Worm (Caenorhabditis elegans) whole organism, L2 larva: ENCODE measurements around the gene tbc-20.

Source experiments
- C34F6.9 ChIP-seq: fragments of 150-350 bp; optimal IDR thresholded peaks from 2 replicates; lab custom pipeline; 2014; ENCODE audit warnings: missing biosample characterization, missing genetic modification characterization
- F13H6.1 ChIP-seq: sonication (generic microtip); optimal IDR thresholded peaks from 2 replicates; lab custom pipeline; 2016; ENCODE audit warnings: missing genetic modification characterization, missing compliant biosample characterization
- ZK546.5 ChIP-seq: sonication (generic microtip); optimal IDR thresholded peaks from 2 replicates; lab custom pipeline; 2017; ENCODE audit warnings: missing biosample characterization, missing genetic modification characterization
- alr-1 ChIP-seq: fragments of 150-350 bp; optimal IDR thresholded peaks from 2 replicates; lab custom pipeline; 2014; ENCODE audit warnings: missing biosample characterization, missing genetic modification characterization
- aly-2 ChIP-seq: fragments of 150-350 bp; optimal IDR thresholded peaks from 2 replicates; lab custom pipeline; 2014; ENCODE audit warnings: missing biosample characterization, missing genetic modification characterization
- ceh-82 ChIP-seq: fragments of 150-350 bp; optimal IDR thresholded peaks from 2 replicates; lab custom pipeline; 2014; ENCODE audit warnings: missing biosample characterization, missing genetic modification characterization
- crh-2 ChIP-seq: sonication (generic microtip); optimal IDR thresholded peaks from 2 replicates; lab custom pipeline; 2017; ENCODE audit warnings: missing biosample characterization, missing genetic modification characterization
- dmd-4 ChIP-seq: sonication (generic microtip); optimal IDR thresholded peaks from 2 replicates; lab custom pipeline; 2017; ENCODE audit warnings: missing biosample characterization, missing genetic modification characterization
- egl-27 ChIP-seq: sonication (generic microtip); optimal IDR thresholded peaks from 3 replicates; lab custom pipeline; 2017; ENCODE audit warnings: missing biosample characterization, missing genetic modification reagents, missing genetic modification characterization
- elt-1 ChIP-seq: fragments of 150-350 bp; optimal IDR thresholded peaks from 2 replicates; lab custom pipeline; 2014; ENCODE audit warnings: missing biosample characterization, missing genetic modification characterization
- elt-3 ChIP-seq: sonication (generic microtip); optimal IDR thresholded peaks from 2 replicates; lab custom pipeline; 2017; ENCODE audit warnings: missing biosample characterization, missing genetic modification characterization
- fos-1 ChIP-seq: fragments of 150-350 bp; optimal IDR thresholded peaks from 2 replicates; lab custom pipeline; 2014; ENCODE audit warnings: missing biosample characterization, missing genetic modification characterization
- gmeb-1 ChIP-seq: fragments of 150-350 bp; optimal IDR thresholded peaks from 2 replicates; lab custom pipeline; 2014; ENCODE audit warnings: missing biosample characterization, missing genetic modification characterization
- lin-11 ChIP-seq: fragments of 150-350 bp; sonication (generic microtip); optimal IDR thresholded peaks from 2 replicates; lab custom pipeline; 2014; ENCODE audit warnings: missing biosample characterization, missing genetic modification characterization, inconsistent platforms, mixed read lengths
- lin-13 ChIP-seq: fragments of 150-350 bp; optimal IDR thresholded peaks from 2 replicates; lab custom pipeline; 2014; ENCODE audit warnings: missing biosample characterization, missing genetic modification reagents, missing genetic modification characterization
- lsy-2 ChIP-seq, 2 experiments: fragments of 150-350 bp in 1 of 2; sonication (generic microtip) in 1 of 2; optimal IDR thresholded peaks; 2 replicates each; lab custom pipeline; 2014 to 2017; ENCODE audit warnings: missing biosample characterization in 2 of 2, missing genetic modification characterization in 2 of 2
- mab-5 ChIP-seq: fragments of 150-350 bp; optimal IDR thresholded peaks from 2 replicates; lab custom pipeline; 2014; ENCODE audit warnings: missing biosample characterization, missing genetic modification characterization
- mdl-1 ChIP-seq, 2 experiments: fragments of 150-350 bp in 1 of 2; sonication (generic microtip) in 1 of 2; optimal IDR thresholded peaks; 2 replicates each; lab custom pipeline; 2017; ENCODE audit warnings: missing biosample characterization in 2 of 2, missing genetic modification characterization in 2 of 2
- nhr-10 ChIP-seq: sonication (generic microtip); optimal IDR thresholded peaks from 2 replicates; lab custom pipeline; 2017; ENCODE audit warnings: missing biosample characterization, missing genetic modification characterization
- nhr-11 ChIP-seq: fragments of 150-350 bp; optimal IDR thresholded peaks from 2 replicates; lab custom pipeline; 2014; ENCODE audit warnings: missing biosample characterization, missing genetic modification characterization
- nhr-129 ChIP-seq: fragments of 150-350 bp; optimal IDR thresholded peaks from 2 replicates; lab custom pipeline; 2014; ENCODE audit warnings: missing biosample characterization, missing genetic modification characterization
- nhr-23 ChIP-seq: fragments of 150-350 bp; optimal IDR thresholded peaks from 2 replicates; lab custom pipeline; 2014; ENCODE audit warnings: missing biosample characterization, missing genetic modification reagents, missing genetic modification characterization
- nhr-25 ChIP-seq: fragments of 150-350 bp; sonication (generic microtip); optimal IDR thresholded peaks from 3 replicates; lab custom pipeline; 2014; ENCODE audit warnings: missing biosample characterization, missing genetic modification characterization
- nhr-6 ChIP-seq: fragments of 150-350 bp; optimal IDR thresholded peaks from 2 replicates; lab custom pipeline; 2014; ENCODE audit warnings: missing biosample characterization, missing genetic modification characterization
- nhr-77 ChIP-seq: fragments of 150-350 bp; optimal IDR thresholded peaks from 2 replicates; lab custom pipeline; 2014; ENCODE audit warnings: missing biosample characterization, missing genetic modification characterization
- sem-4 ChIP-seq: fragments of 150-350 bp; optimal IDR thresholded peaks from 2 replicates; lab custom pipeline; 2014; ENCODE audit warnings: missing biosample characterization, missing genetic modification reagents, missing genetic modification characterization
- sma-3 ChIP-seq: sonication (generic microtip); optimal IDR thresholded peaks from 2 replicates; lab custom pipeline; 2016; ENCODE audit warnings: missing genetic modification reagents, missing genetic modification characterization, missing compliant biosample characterization
- sma-9 ChIP-seq, 2 experiments: fragments of 150-350 bp in 1 of 2; sonication (generic microtip) in 1 of 2; optimal IDR thresholded peaks; 2 replicates each; lab custom pipeline; 2014 to 2016; ENCODE audit warnings: missing genetic modification characterization in 2 of 2, mild to moderate bottlenecking in 1 of 2, missing biosample characterization in 1 of 2, missing compliant biosample characterization in 1 of 2, missing genetic modification reagents in 1 of 2, moderate library complexity in 1 of 2
- snpc-4 ChIP-seq: fragments of 150-350 bp; optimal IDR thresholded peaks from 2 replicates; lab custom pipeline; 2014; ENCODE audit warnings: missing biosample characterization, missing genetic modification characterization
- unc-39 ChIP-seq: fragments of 150-350 bp; optimal IDR thresholded peaks from 2 replicates; lab custom pipeline; 2014; ENCODE audit warnings: missing biosample characterization, missing genetic modification characterization
- unc-55 ChIP-seq: fragments of 150-350 bp; sonication (generic microtip); optimal IDR thresholded peaks from 3 replicates; lab custom pipeline; 2014; ENCODE audit warnings: missing biosample characterization, missing genetic modification reagents, missing genetic modification characterization
- unc-62 ChIP-seq: fragments of 150-350 bp; optimal IDR thresholded peaks from 2 replicates; lab custom pipeline; 2014; ENCODE audit warnings: missing biosample characterization, missing genetic modification reagents, missing genetic modification characterization
- ztf-4 ChIP-seq: fragments of 150-350 bp; optimal IDR thresholded peaks from 2 replicates; lab custom pipeline; 2014; ENCODE audit warnings: missing biosample characterization, missing genetic modification characterization

The tbc-20 gene

ce11 chrII:14798047-14798522 is at the start of gene tbc-20:
Gene tbc-20, plus strand, starts transcription at chrII:14798472.
- TF ChIP-seq C34F6.9 (tag; lab: Kevin White, UChicago) (peak; percentile 44), lin-13 (GFP tag; lab: Kevin White, UChicago) (peak; percentile 20), sma-9 (GFP tag; optimal IDR thresholded peaks at IDR 0.05; lab: Kevin White, UChicago) (peak; percentile 20), sma-9 (tag; optimal IDR thresholded peaks at IDR 0.05; lab: Kevin White, UChicago) (no peak), unc-55 (GFP tag; lab: Kevin White, UChicago) (peak; percentile 51), mab-5 (no peak), nhr-77 (tag; lab: Kevin White, UChicago) (peak; percentile 25), gmeb-1 (tag; lab: Kevin White, UChicago) (peak; percentile 16), lsy-2 (tag; optimal IDR thresholded peaks at IDR 0.05; lab: Kevin White, UChicago) (peak in 1 of 2 experiments; percentile 54), ZK546.5 (tag; lab: Kevin White, UChicago) (no peak), sma-3 (GFP tag; lab: Kevin White, UChicago) (peak; percentile 20), crh-2 (tag; lab: Kevin White, UChicago) (peak; percentile 40), nhr-25 (tag; lab: Kevin White, UChicago) (peak; percentile 29), sem-4 (peak; percentile 18), alr-1 (tag; lab: Kevin White, UChicago) (no peak), egl-27 (tag; lab: Kevin White, UChicago) (no peak), lin-11 (tag; lab: Kevin White, UChicago) (no peak)

ce11 chrII:14752187-14752959 is 45.9 kb upstream of the tbc-20 start, which contains the start of gene smg-9:
Gene smg-9, minus strand, starts transcription at chrII:14752849.
- TF ChIP-seq fos-1 (tag; lab: Kevin White, UChicago), result no peak
- TF ChIP-seq elt-3 (tag; lab: Kevin White, UChicago), result no peak
- no peak for TF ChIP-seq mdl-1 (tag; optimal IDR thresholded peaks at IDR 0.05; lab: Kevin White, UChicago)
- no peak for TF ChIP-seq nhr-129 (tag; lab: Kevin White, UChicago)
- no peak for TF ChIP-seq nhr-23 (tag; lab: Kevin White, UChicago)
- no peak for TF ChIP-seq nhr-10 (tag; lab: Kevin White, UChicago)
- no peak for TF ChIP-seq ztf-4 (tag; lab: Kevin White, UChicago)
- no peak for TF ChIP-seq unc-39 (tag; lab: Kevin White, UChicago)
- TF ChIP-seq nhr-6 (tag; lab: Kevin White, UChicago), result no peak
- no peak for TF ChIP-seq elt-1 (tag; lab: Kevin White, UChicago)
- TF ChIP-seq nhr-11, result no peak
- TF ChIP-seq gmeb-1 (tag; lab: Kevin White, UChicago), result no peak
- TF ChIP-seq snpc-4, result no peak
- no peak for TF ChIP-seq ZK546.5 (tag; lab: Kevin White, UChicago)

ce11 chrII:14753246-14753645 is 45.0 kb upstream of the tbc-20 start:
- no peak for TF ChIP-seq nhr-11
- TF ChIP-seq F13H6.1 (tag; lab: Kevin White, UChicago), result no peak
- no peak for TF ChIP-seq dmd-4 (tag; lab: Kevin White, UChicago)
- TF ChIP-seq mab-5, result no peak
- TF ChIP-seq C34F6.9 (tag; lab: Kevin White, UChicago), result no peak
- no peak for TF ChIP-seq nhr-77 (tag; lab: Kevin White, UChicago)
- no peak for TF ChIP-seq unc-62 (GFP tag; lab: Kevin White, UChicago)
- no peak for TF ChIP-seq ztf-4 (tag; lab: Kevin White, UChicago)
- TF ChIP-seq elt-1 (tag; lab: Kevin White, UChicago), result no peak
- TF ChIP-seq ceh-82, result no peak
- TF ChIP-seq sma-3 (GFP tag; lab: Kevin White, UChicago), result no peak
- TF ChIP-seq aly-2, result no peak
